Fruit fly (Drosophila melanogaster) whole organism, embryonic: Measurements from ENCODE around the gene CG6295.

Source experiments
- Asciz ChIP-seq: fragments of 200-800 bp; sonication (Bioruptor generic); optimal IDR thresholded peaks from 2 replicates; lab custom pipeline; 2017; ENCODE audit warnings: missing biosample characterization, mild to moderate bottlenecking, missing genetic modification characterization, missing genetic modification reagents
- Blimp-1 ChIP-seq: fragments of 200-800 bp; sonication (Bioruptor generic); optimal IDR thresholded peaks from 3 replicates; lab custom pipeline; 2018; ENCODE audit warnings: missing biosample characterization, missing genetic modification characterization, mild to moderate bottlenecking, moderate library complexity, missing genetic modification reagents
- CG10274 ChIP-seq: fragments of 200-800 bp; sonication (Bioruptor generic); optimal IDR thresholded peaks from 3 replicates; lab custom pipeline; 2017; ENCODE audit warnings: missing biosample characterization, mild to moderate bottlenecking, missing genetic modification characterization
- CG10979 ChIP-seq: fragments of 200-800 bp; sonication (Bioruptor generic); optimal IDR thresholded peaks from 2 replicates; lab custom pipeline; 2018; ENCODE audit warnings: missing biosample characterization, mild to moderate bottlenecking, missing genetic modification characterization, moderate library complexity
- CG11504 ChIP-seq: fragments of 200-800 bp; sonication (Bioruptor generic); optimal IDR thresholded peaks from 3 replicates; lab custom pipeline; 2019; ENCODE audit warnings: missing biosample characterization, mild to moderate bottlenecking, missing genetic modification characterization, moderate library complexity
- CG13424 ChIP-seq: fragments of 200-800 bp; sonication (Bioruptor generic); optimal IDR thresholded peaks from 2 replicates; lab custom pipeline; 2019; ENCODE audit warnings: missing biosample characterization, mild to moderate bottlenecking, missing genetic modification characterization, moderate library complexity
- CG1602 ChIP-seq: fragments of 200-800 bp; sonication (Bioruptor generic); optimal IDR thresholded peaks from 3 replicates; lab custom pipeline; 2016; ENCODE audit warnings: missing biosample characterization, missing genetic modification characterization
- CG18476 ChIP-seq: fragments of 200-800 bp; sonication (Bioruptor generic); optimal IDR thresholded peaks from 2 replicates; lab custom pipeline; 2016; ENCODE audit warnings: missing biosample characterization, mild to moderate bottlenecking, missing genetic modification characterization
- CG30403 ChIP-seq: fragments of 200-800 bp; sonication (Bioruptor generic); optimal IDR thresholded peaks from 3 replicates; lab custom pipeline; 2016; ENCODE audit warnings: missing biosample characterization, missing genetic modification characterization
- CG34376 ChIP-seq: fragments of 200-800 bp; sonication (Bioruptor generic); optimal IDR thresholded peaks from 2 replicates; lab custom pipeline; 2018; ENCODE audit warnings: missing biosample characterization, mild to moderate bottlenecking, missing genetic modification characterization
- CG7839 ChIP-seq: fragments of 200-800 bp; sonication (Bioruptor generic); optimal IDR thresholded peaks from 3 replicates; lab custom pipeline; 2018; ENCODE audit warnings: missing biosample characterization, mild to moderate bottlenecking, missing genetic modification characterization, moderate library complexity
- CG9437 ChIP-seq: fragments of 200-800 bp; sonication (Bioruptor generic); optimal IDR thresholded peaks from 2 replicates; lab custom pipeline; 2018; ENCODE audit warnings: missing biosample characterization, mild to moderate bottlenecking, missing genetic modification characterization
- CTCF ChIP-seq: fragments of 200-800 bp; sonication (Bioruptor generic); optimal IDR thresholded peaks from 2 replicates; lab custom pipeline; 2017; ENCODE audit warnings: missing biosample characterization, mild to moderate bottlenecking, missing genetic modification characterization, moderate library complexity
- Camta ChIP-seq: fragments of 200-800 bp; sonication (Bioruptor generic); optimal IDR thresholded peaks from 2 replicates; lab custom pipeline; 2016; ENCODE audit warnings: missing biosample characterization, missing genetic modification characterization
- CoRest ChIP-seq: fragments of 200-800 bp; sonication (Bioruptor generic); optimal IDR thresholded peaks from 3 replicates; lab custom pipeline; 2018; ENCODE audit warnings: missing biosample characterization, mild to moderate bottlenecking, missing genetic modification characterization, moderate library complexity
- D ChIP-seq, 2 experiments: fragments of 200-800 bp in 1 of 2; fragments of >200 bp in 1 of 2; sonication (Bioruptor generic) in 1 of 2; optimal IDR thresholded peaks; 2 replicates in 1 of 2; 3 replicates in 1 of 2; lab custom pipeline; 2017; ENCODE audit warnings: mild to moderate bottlenecking in 1 of 2, missing biosample characterization in 1 of 2, missing genetic modification characterization in 1 of 2, missing genetic modification reagents in 1 of 2
- D19A ChIP-seq: fragments of 200-800 bp; optimal IDR thresholded peaks from 3 replicates; lab custom pipeline; 2019; ENCODE audit warnings: missing biosample characterization, mild to moderate bottlenecking, missing genetic modification characterization, moderate library complexity
- D19B ChIP-seq: fragments of 200-800 bp; sonication (Bioruptor generic); optimal IDR thresholded peaks from 2 replicates; lab custom pipeline; 2017; ENCODE audit warnings: missing biosample characterization, mild to moderate bottlenecking, missing genetic modification characterization
- Deaf1 ChIP-seq: fragments of 200-800 bp; optimal IDR thresholded peaks from 3 replicates; lab custom pipeline; 2019; ENCODE audit warnings: missing biosample characterization, mild to moderate bottlenecking, missing genetic modification characterization, moderate library complexity
- Dek ChIP-seq: fragments of 200-800 bp; sonication (Bioruptor generic); optimal IDR thresholded peaks from 3 replicates; lab custom pipeline; 2019; ENCODE audit warnings: missing biosample characterization, mild to moderate bottlenecking, missing genetic modification characterization, moderate library complexity
- Drgx ChIP-seq: fragments of 200-800 bp; sonication (Bioruptor generic); IDR thresholded peaks from 2 replicates; pipeline ENCODE4 v1.3.6; 2022; ENCODE audit warnings: missing biosample characterization, missing genetic modification characterization
- E2f1 ChIP-seq: fragments of 200-800 bp; sonication (Bioruptor generic); IDR thresholded peaks from 2 replicates; pipeline ENCODE4 v1.3.6; 2022; ENCODE audit warnings: missing biosample characterization, missing genetic modification characterization
- GATAe ChIP-seq: fragments of 200-800 bp; sonication (Bioruptor generic); conservative IDR thresholded peaks from 2 replicates; pipeline ENCODE4 v1.3.6; 2022; ENCODE audit warnings: missing biosample characterization, missing genetic modification characterization
- HLH3B ChIP-seq: fragments of 200-800 bp; sonication (Bioruptor generic); IDR thresholded peaks from 2 replicates; pipeline ENCODE4 v1.3.6; 2022; ENCODE audit warnings: missing biosample characterization, missing genetic modification characterization
- HmgZ ChIP-seq: fragments of 200-800 bp; sonication (Bioruptor generic); optimal IDR thresholded peaks from 2 replicates; lab custom pipeline; 2018; ENCODE audit warnings: missing biosample characterization, mild to moderate bottlenecking, missing genetic modification characterization
- Oli ChIP-seq: fragments of 200-800 bp; sonication (Bioruptor generic); optimal IDR thresholded peaks from 2 replicates; lab custom pipeline; 2018; ENCODE audit warnings: missing biosample characterization, mild to moderate bottlenecking, missing genetic modification characterization, moderate library complexity
- Ptx1 ChIP-seq: fragments of 200-800 bp; sonication (Bioruptor generic); IDR thresholded peaks from 2 replicates; pipeline ENCODE4 v1.3.6; 2022; ENCODE audit warnings: missing biosample characterization, missing genetic modification characterization
- Taf1 ChIP-seq: fragments of 200-800 bp; sonication (Bioruptor generic); IDR thresholded peaks from 2 replicates; pipeline ENCODE4 v1.3.6; 2022; ENCODE audit warnings: missing biosample characterization, missing genetic modification characterization
- az2 ChIP-seq: fragments of 200-800 bp; sonication (Bioruptor generic); optimal IDR thresholded peaks from 3 replicates; lab custom pipeline; 2016; ENCODE audit warnings: missing biosample characterization, missing genetic modification characterization
- chinmo ChIP-seq: fragments of 200-800 bp; sonication (Bioruptor generic); IDR thresholded peaks from 4 replicates; pipeline ENCODE4 v1.3.6; 2022; ENCODE audit warnings: missing biosample characterization, missing genetic modification characterization; ENCODE audit not compliant: partially characterized antibody
- ci ChIP-seq: fragments of 200-800 bp; sonication (Bioruptor generic); IDR thresholded peaks from 3 replicates; pipeline ENCODE4 v1.3.6; 2022; ENCODE audit warnings: missing biosample characterization, missing genetic modification characterization
- corto ChIP-seq: fragments of 200-800 bp; sonication (Bioruptor generic); optimal IDR thresholded peaks from 2 replicates; lab custom pipeline; 2016; ENCODE audit warnings: missing biosample characterization, mild to moderate bottlenecking, missing genetic modification characterization, moderate library complexity
- dysf ChIP-seq: fragments of 200-800 bp; sonication (Bioruptor generic); IDR thresholded peaks from 3 replicates; pipeline ENCODE4 v1.3.6; 2022; ENCODE audit warnings: missing biosample characterization, missing genetic modification characterization
- ftz-f1 ChIP-seq: fragments of 200-800 bp; sonication (Bioruptor generic); optimal IDR thresholded peaks from 2 replicates; lab custom pipeline; 2016; ENCODE audit warnings: missing biosample characterization, missing genetic modification characterization
- gcm2 ChIP-seq: fragments of 200-800 bp; sonication (Bioruptor generic); optimal IDR thresholded peaks from 2 replicates; lab custom pipeline; 2016; ENCODE audit warnings: missing biosample characterization, missing genetic modification characterization
- gem ChIP-seq: fragments of 200-800 bp; sonication (Bioruptor generic); optimal IDR thresholded peaks from 2 replicates; lab custom pipeline; 2019; ENCODE audit warnings: missing biosample characterization, mild to moderate bottlenecking, missing genetic modification characterization, moderate library complexity
- ind ChIP-seq: fragments of 200-800 bp; sonication (Bioruptor generic); optimal IDR thresholded peaks from 3 replicates; lab custom pipeline; 2016; ENCODE audit warnings: missing biosample characterization, missing genetic modification characterization
- kah ChIP-seq: fragments of 200-800 bp; sonication (Bioruptor generic); optimal IDR thresholded peaks from 2 replicates; lab custom pipeline; 2018; ENCODE audit warnings: missing biosample characterization, mild to moderate bottlenecking, missing genetic modification characterization
- lilli ChIP-seq: fragments of 200-800 bp; sonication (Bioruptor generic); optimal IDR thresholded peaks from 3 replicates; lab custom pipeline; 2016; ENCODE audit warnings: missing biosample characterization, missing genetic modification characterization
- odd ChIP-seq: fragments of 200-800 bp; sonication (Bioruptor generic); optimal IDR thresholded peaks from 2 replicates; lab custom pipeline; 2017; ENCODE audit warnings: missing biosample characterization, mild to moderate bottlenecking, missing genetic modification characterization
- prd ChIP-seq, 3 experiments: fragments of >200 bp in 2 of 3; fragments of 200-800 bp in 1 of 3; sonication (Bioruptor generic) in 1 of 3; optimal IDR thresholded peaks in 2 of 3; IDR thresholded peaks in 1 of 3; 2 replicates in 2 of 3; 3 replicates in 1 of 3; pipeline versions ENCODE4 v1.3.6 to Lab custom; 2017 to 2022; ENCODE audit warnings: missing biosample characterization in 1 of 3, missing genetic modification characterization in 1 of 3
- row ChIP-seq: fragments of 200-800 bp; sonication (Bioruptor generic); IDR thresholded peaks from 3 replicates; pipeline ENCODE4 v1.3.6; 2022; ENCODE audit warnings: missing biosample characterization, missing genetic modification characterization
- run ChIP-seq: fragments of 200-800 bp; sonication (Bioruptor generic); optimal IDR thresholded peaks from 3 replicates; lab custom pipeline; 2018; ENCODE audit warnings: missing biosample characterization, mild to moderate bottlenecking, missing genetic modification characterization
- sd ChIP-seq: fragments of 200-800 bp; sonication (Bioruptor generic); optimal IDR thresholded peaks from 3 replicates; lab custom pipeline; 2018; ENCODE audit warnings: missing biosample characterization, mild to moderate bottlenecking, missing genetic modification characterization, moderate library complexity
- sens ChIP-seq: fragments of 200-800 bp; sonication (Bioruptor generic); peaks from one replicate; lab custom pipeline; 2016; ENCODE audit warnings: missing biosample characterization, missing genetic modification characterization
- sisA ChIP-seq: fragments of 200-800 bp; sonication (Bioruptor generic); IDR thresholded peaks from 2 replicates; pipeline ENCODE4 v1.3.6; 2022; ENCODE audit warnings: missing biosample characterization, missing genetic modification characterization
- tgo ChIP-seq: fragments of 200-800 bp; sonication (Bioruptor generic); IDR thresholded peaks from 3 replicates; pipeline ENCODE4 v1.3.6; 2022; ENCODE audit warnings: missing biosample characterization, missing genetic modification characterization
- ttk ChIP-seq: fragments of 200-800 bp; sonication (Bioruptor generic); IDR thresholded peaks from 2 replicates; pipeline ENCODE4 v2.1.2; 2022; ENCODE audit warnings: missing biosample characterization, missing genetic modification characterization

CG6295 gene

dm6 chr3R:26989802-26990509, 16.9 kb downstream of the CG6295 start, which contains the start of gene CG31076 (continued):
- TF ChIP-seq GATAe (GFP tag; lab: Robert Waterston, UW) (peak; percentile 71), ftz-f1 (GFP tag; lab: Kevin White, UChicago) (peak; percentile 89), Asciz (GFP tag; lab: Kevin White, UChicago) (peak; percentile 14), chinmo (GFP tag; lab: Robert Waterston, UW) (0 out of 4 replicates have a peak, but pooled peaks have one; percentile 57), CG30403 (GFP tag; lab: Kevin White, UChicago) (peak; percentile 35), sisA (GFP tag; lab: Robert Waterston, UW) (peak; percentile 26; the same call in 1 of the 2 replicates), Oli (tag; lab: Kevin White, UChicago) (peak; percentile 34), CG13424 (tag; lab: Kevin White, UChicago) (peak; percentile 49), lilli (GFP tag; lab: Kevin White, UChicago) (peak; percentile 11), Ptx1 (GFP tag; lab: Robert Waterston, UW) (peak; percentile 49), Camta (GFP tag; lab: Kevin White, UChicago) (peak; percentile 14), ttk (GFP tag; lab: Robert Waterston, UW) (0 out of 2 replicates have a peak, but pooled peaks have one; percentile 7), corto (peak; percentile 39), CG11504 (peak; percentile 64), D19B (GFP tag; lab: Kevin White, UChicago) (peak; percentile 92), row (GFP tag; lab: Robert Waterston, UW) (peak; percentile 82; the same call in 2 of the 3 replicates), CG10979 (tag; lab: Kevin White, UChicago) (peak; percentile 91), CG7839 (tag; lab: Kevin White, UChicago) (peak; percentile 51), ind (peak; percentile 20), CG9437 (GFP tag; lab: Kevin White, UChicago) (peak; percentile 14), gcm2 (GFP tag; lab: Kevin White, UChicago) (no peak), az2 (peak; percentile 6), CTCF (GFP tag; lab: Kevin White, UChicago) (peak; percentile 92), tgo (GFP tag; lab: Robert Waterston, UW) (peak; percentile 46; the same call in 2 of the 3 replicates), sens (GFP tag; lab: Kevin White, UChicago) (peak; percentile 90), CG34376 (peak; percentile 9), Dek (tag; lab: Kevin White, UChicago) (peak; percentile 7), CG10274 (GFP tag; lab: Kevin White, UChicago) (no peak), D19A (tag; lab: Kevin White, UChicago) (peak; percentile 86), CoRest (tag; lab: Kevin White, UChicago) (peak; percentile 35), sd (peak; percentile 77), CG1602 (GFP tag; lab: Kevin White, UChicago) (no peak), Deaf1 (tag; lab: Kevin White, UChicago) (peak; percentile 34), Drgx (peak; percentile 53; the same call in 1 of the 2 replicates), E2f1 (GFP tag; lab: Robert Waterston, UW) (peak; percentile 32; the same call in 1 of the 2 replicates), Taf1 (no peak), HmgZ (tag; lab: Kevin White, UChicago) (peak; percentile 6), odd (peak; percentile 22), Blimp-1 (GFP tag; lab: Kevin White, UChicago) (peak; percentile 35), CG18476 (GFP tag; lab: Kevin White, UChicago) (peak; percentile 10), run (tag; lab: Kevin White, UChicago) (peak; percentile 30), prd (optimal IDR thresholded peaks at IDR 0.05; lab: Kevin White, UChicago) (no peak), prd (GFP tag; IDR thresholded peaks at IDR 0.05; lab: Robert Waterston, UW) (peak; percentile 37; the same call in 1 of the 3 replicates), gem (tag; lab: Kevin White, UChicago) (peak; percentile 55), D (optimal IDR thresholded peaks at IDR 0.05; lab: Kevin White, UChicago) (no peak), D (GFP tag; optimal IDR thresholded peaks at IDR 0.05; lab: Kevin White, UChicago) (no peak), ci (GFP tag; lab: Robert Waterston, UW) (0 out of 3 replicates have a peak, but pooled peaks have one; percentile 30), HLH3B (GFP tag; lab: Robert Waterston, UW) (peak; percentile 42), dysf (GFP tag; lab: Robert Waterston, UW) (peak; percentile 43; the same call in 1 of the 3 replicates), kah (GFP tag; lab: Kevin White, UChicago) (no peak)
